Fruit fly (Drosophila melanogaster): ENCODE data around the gene CG6425.

DNA sequence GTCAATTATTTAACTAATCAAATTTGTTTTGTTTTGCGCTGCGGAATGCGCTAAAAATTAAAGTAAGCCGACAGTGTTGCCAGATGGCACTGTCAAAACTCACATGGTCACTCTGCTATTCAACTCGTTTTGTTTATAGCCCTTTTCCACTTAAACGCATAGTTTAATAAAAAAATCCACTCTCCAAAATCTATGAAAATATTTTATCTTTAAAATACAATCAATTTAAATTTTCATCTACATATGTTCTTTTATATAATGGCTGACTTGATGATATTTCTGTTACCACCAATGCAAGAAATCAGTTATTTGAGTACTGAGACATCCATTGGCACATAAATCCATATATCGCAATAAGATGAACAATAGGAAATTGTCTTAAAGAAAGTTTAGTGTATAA lies at the start of gene CG6425:
- TF ChIP-seq CTCF (optimal IDR thresholded peaks at IDR 0.05): peak in 1 of 2 experiments; percentile 20
- no peak for TF ChIP-seq CG8478 (optimal IDR thresholded peaks at IDR 0.05)

All from S2 (cell line).